Fruit fly (Drosophila melanogaster): ENCODE data around the gene CG3847.

Gene CG3847

dm6 chrX:6343786-6344537 is 2.9 kb upstream of the CG3847 start (continued):
- TF ChIP-seq CG12744 (GFP tag; optimal IDR thresholded peaks at IDR 0.05) (no peak), gt (GFP tag; IDR thresholded peaks at IDR 0.05) (no peak), her (GFP tag; optimal IDR thresholded peaks at IDR 0.05) (no peak), CG10267 (tag; optimal IDR thresholded peaks at IDR 0.05) (no peak), rib (GFP tag; IDR thresholded peaks at IDR 0.05) (no peak), CG13424 (tag; optimal IDR thresholded peaks at IDR 0.05) (no peak), ranshi (GFP tag; IDR thresholded peaks at IDR 0.05) (peak; percentile 55; the same call in 1 of the 2 replicates), usp (GFP tag; optimal IDR thresholded peaks at IDR 0.05) (no peak), NC2β (GFP tag; optimal IDR thresholded peaks at IDR 0.05) (no peak), CG17568 (GFP tag; optimal IDR thresholded peaks at IDR 0.05) (no peak), aop (GFP tag; IDR thresholded peaks at IDR 0.05) (peak; percentile 2; the same call in 1 of the 2 replicates), insv (GFP tag; optimal IDR thresholded peaks at IDR 0.05) (no peak), CG12769 (tag; optimal IDR thresholded peaks at IDR 0.05) (no peak), vvl (GFP tag; IDR thresholded peaks at IDR 0.05) (peak; percentile 77), unpg (GFP tag; optimal IDR thresholded peaks at IDR 0.05) (peak; percentile 10), Hr3 (GFP tag; optimal IDR thresholded peaks at IDR 0.05) (no peak), row (GFP tag; IDR thresholded peaks at IDR 0.05) (peak; percentile 56), peb (GFP tag; IDR thresholded peaks at IDR 0.05) (peak; percentile 74), CG4854 (GFP tag; optimal IDR thresholded peaks at IDR 0.05) (no peak), psq (GFP tag; optimal IDR thresholded peaks at IDR 0.05) (no peak), Rfx (GFP tag; IDR thresholded peaks at IDR 0.05) (no peak), dpn (GFP tag; optimal IDR thresholded peaks at IDR 0.05) (peak in 1 of 2 experiments; percentile 5), Jarid2 (GFP tag; optimal IDR thresholded peaks at IDR 0.05) (peak; percentile 5), exex (tag; optimal IDR thresholded peaks at IDR 0.05) (no peak), TFAM (GFP tag; optimal IDR thresholded peaks at IDR 0.05) (no peak), cwo (GFP tag; optimal IDR thresholded peaks at IDR 0.05) (no peak), hth (optimal IDR thresholded peaks at IDR 0.05) (no peak), CG17802 (tag; optimal IDR thresholded peaks at IDR 0.05) (no peak), CG2889 (GFP tag; IDR thresholded peaks at IDR 0.05) (no peak), prd (optimal IDR thresholded peaks at IDR 0.05) (no peak), prd (GFP tag; IDR thresholded peaks at IDR 0.05) (peak; percentile 70; the same call in 2 of the 3 replicates), danr (GFP tag; IDR thresholded peaks at IDR 0.05) (no peak; the same call in 1 of the 2 replicates), dati (GFP tag; IDR thresholded peaks at IDR 0.05) (no peak), E2f2 (GFP tag; IDR thresholded peaks at IDR 0.05) (peak; percentile 37; the same call in 1 of the 2 replicates), klu (GFP tag; IDR thresholded peaks at IDR 0.05) (no peak), Pdp1 (GFP tag; optimal IDR thresholded peaks at IDR 0.05) (peak in 1 of 2 experiments; percentile 0), schlank (tag; optimal IDR thresholded peaks at IDR 0.05) (no peak), MTF-1 (GFP tag; optimal IDR thresholded peaks at IDR 0.05; ENCODE audit: borderline replicate concordance) (peak; percentile 11), otp (GFP tag; IDR thresholded peaks at IDR 0.05) (peak; percentile 76), wor (GFP tag; IDR thresholded peaks at IDR 0.05) (peak; percentile 74), ara (GFP tag; IDR thresholded peaks at IDR 0.05) (peak; percentile 71; the same call in 1 of the 2 replicates), CG8388 (GFP tag; optimal IDR thresholded peaks at IDR 0.05) (peak; percentile 33), CG11398 (GFP tag; optimal IDR thresholded peaks at IDR 0.05) (no peak), CG3726 (GFP tag; IDR thresholded peaks at IDR 0.05) (no peak), fd96Cb (tag; optimal IDR thresholded peaks at IDR 0.05) (no peak), CG8478 (optimal IDR thresholded peaks at IDR 0.05) (no peak), salm (tag; optimal IDR thresholded peaks at IDR 0.05) (no peak), HmgZ (tag; optimal IDR thresholded peaks at IDR 0.05) (no peak), CG4730 (GFP tag; IDR thresholded peaks at IDR 0.05) (peak; percentile 66), esg (GFP tag; conservative IDR thresholded peaks at IDR 0.05) (peak; percentile 31; the same call in 1 of the 2 replicates), CG32532 (GFP tag; IDR thresholded peaks at IDR 0.05) (no peak)
